Worm (Caenorhabditis elegans): ENCODE data around the gene ell-1.

Gene ell-1

ce11 chrIV:4449843-4450242, 55.6 kb downstream of the ell-1 start (continued):
- TF ChIP-seq ekl-4 (GFP tag; IDR thresholded peaks at IDR 0.05) (no peak; the same call in 1 of the 2 replicates), lin-35 (GFP tag; optimal IDR thresholded peaks at IDR 0.05) (peak in 1 of 3 experiments; percentile 50), ztf-26 (tag; optimal IDR thresholded peaks at IDR 0.05) (no peak), hlh-26 (GFP tag; conservative IDR thresholded peaks at IDR 0.05) (no peak), attf-6 (GFP tag; IDR thresholded peaks at IDR 0.05) (no peak; the same call in 1 of the 2 replicates), ceh-27 (GFP tag; optimal IDR thresholded peaks at IDR 0.05) (no peak), fkh-3 (tag; optimal IDR thresholded peaks at IDR 0.05) (peak; percentile 6), mxl-1 (tag; optimal IDR thresholded peaks at IDR 0.05) (no peak), sea-2 (GFP tag; IDR thresholded peaks at IDR 0.05) (no peak), nhr-80 (tag; optimal IDR thresholded peaks at IDR 0.05) (peak; percentile 80), aptf-2 (GFP tag; conservative IDR thresholded peaks at IDR 0.05) (no peak), ceh-58 (GFP tag; IDR thresholded peaks at IDR 0.05) (0 out of 2 replicates have a peak, but pooled peaks have one; percentile 41), snpc-4 (GFP tag; optimal IDR thresholded peaks at IDR 0.05) (no peak), snpc-4 (tag; optimal IDR thresholded peaks at IDR 0.05) (peak in 2 of 4 experiments; percentile 22 to 47), K12H6.12 (tag; optimal IDR thresholded peaks at IDR 0.05) (no peak), snpc-3.4 (tag; optimal IDR thresholded peaks at IDR 0.05) (no peak), F22D6.2 (tag; optimal IDR thresholded peaks at IDR 0.05) (no peak), hlh-12 (tag; optimal IDR thresholded peaks at IDR 0.05) (no peak), Y95B8A.8 (GFP tag; IDR thresholded peaks at IDR 0.05) (peak; percentile 70; the same call in 1 of the 2 replicates), hrde-1 (tag; optimal IDR thresholded peaks at IDR 0.05; ENCODE audit: borderline replicate concordance) (peak; percentile 51), nhr-120 (GFP tag; IDR thresholded peaks at IDR 0.05) (no peak), K11D2.4 (GFP tag; IDR thresholded peaks at IDR 0.05) (no peak), lin-54 (GFP tag; optimal IDR thresholded peaks at IDR 0.05) (peak; percentile 4), dpff-1 (tag; optimal IDR thresholded peaks at IDR 0.05) (peak; percentile 7), B0336.3 (GFP tag; IDR thresholded peaks at IDR 0.05) (peak; percentile 72), pbrm-1 (GFP tag; IDR thresholded peaks at IDR 0.05) (0 out of 2 replicates have a peak, but pooled peaks have one; percentile 40), pha-4 (tag; optimal IDR thresholded peaks at IDR 0.05) (no peak), hmg-1.2 (GFP tag; IDR thresholded peaks at IDR 0.05) (peak; percentile 33; the same call in 1 of the 2 replicates), F55B11.4 (tag; optimal IDR thresholded peaks at IDR 0.05; ENCODE audit: borderline replicate concordance, insufficient read depth) (no peak), T07F8.4 (tag; optimal IDR thresholded peaks at IDR 0.05) (no peak), C06A6.2 (GFP tag; conservative IDR thresholded peaks at IDR 0.05) (no peak), F39B2.1 (GFP tag; IDR thresholded peaks at IDR 0.05) (no peak), madf-10 (tag; optimal IDR thresholded peaks at IDR 0.05) (peak; percentile 64), let-526 (GFP tag; IDR thresholded peaks at IDR 0.05) (no peak), ets-4 (GFP tag; optimal IDR thresholded peaks at IDR 0.05) (no peak), Y56A3A.18 (GFP tag; IDR thresholded peaks at IDR 0.05) (no peak), F37B4.10 (GFP tag; IDR thresholded peaks at IDR 0.05) (no peak)

ce11 chrIV:4451576-4451975, 57.4 kb downstream of the ell-1 start, which contains the start of gene R08C7.1:
TSS of gene R08C7.1 (plus strand) at chrIV:4451876.
- no peak for TF ChIP-seq K11D2.4 (GFP tag; IDR thresholded peaks at IDR 0.05)
- no peak for TF ChIP-seq ztf-18 (tag; optimal IDR thresholded peaks at IDR 0.05)
- no peak for TF ChIP-seq Y53F4B.3 (GFP tag; IDR thresholded peaks at IDR 0.05)
- TF ChIP-seq zfh-2 (GFP tag; conservative IDR thresholded peaks at IDR 0.05), result no peak
- peak; percentile 50; the same call in 1 of the 2 replicates for TF ChIP-seq hmg-1.2 (GFP tag; IDR thresholded peaks at IDR 0.05)
- TF ChIP-seq madf-3 (GFP tag; IDR thresholded peaks at IDR 0.05), result no peak
- TF ChIP-seq egrh-3 (GFP tag; IDR thresholded peaks at IDR 0.05), result no peak
- no peak for TF ChIP-seq F55B11.4 (tag; optimal IDR thresholded peaks at IDR 0.05; ENCODE audit: borderline replicate concordance, insufficient read depth)
- TF ChIP-seq nhr-90 (tag; optimal IDR thresholded peaks at IDR 0.05), result no peak
